Worm (Caenorhabditis elegans) whole organism, early embryonic: ENCODE measurements around the gene ztf-31.

ENCODE experiments used
- B0310.2 ChIP-seq: sonication (generic microtip); optimal IDR thresholded peaks from 2 replicates; lab custom pipeline; 2016; ENCODE audit warnings: mild to moderate bottlenecking, missing genetic modification characterization, missing compliant biosample characterization
- F13C5.2 ChIP-seq: sonication (generic microtip); optimal IDR thresholded peaks from 2 replicates; lab custom pipeline; 2017; ENCODE audit warnings: mild to moderate bottlenecking, missing genetic modification characterization, inconsistent platforms, missing compliant biosample characterization
- aly-1 ChIP-seq: sonication (generic microtip); optimal IDR thresholded peaks from 2 replicates; lab custom pipeline; 2016; ENCODE audit warnings: missing genetic modification characterization, missing compliant biosample characterization
- ama-1 ChIP-seq: fragments of 150-350 bp; optimal IDR thresholded peaks from 2 replicates; lab custom pipeline; 2014
- ceh-13 ChIP-seq: fragments of 200-800 bp; sonication (Bioruptor generic); optimal IDR thresholded peaks from 2 replicates; lab custom pipeline; 2018; ENCODE audit warnings: mild to moderate bottlenecking, missing genetic modification characterization, missing compliant biosample characterization
- ceh-36 ChIP-seq: sonication (generic microtip); optimal IDR thresholded peaks from 2 replicates; lab custom pipeline; 2016; ENCODE audit warnings: missing genetic modification characterization, inconsistent platforms, missing compliant biosample characterization
- ets-7 ChIP-seq: sonication (generic microtip); optimal IDR thresholded peaks from 2 replicates; lab custom pipeline; 2016; ENCODE audit warnings: missing genotype, missing genetic modification characterization, missing compliant biosample characterization
- flt-1 ChIP-seq: fragments of 200-800 bp; sonication (Bioruptor generic); IDR thresholded peaks from 2 replicates; pipeline ENCODE4 v1.3.6; 2022; ENCODE audit warnings: missing genetic modification characterization, missing compliant biosample characterization
- hmbx-1 ChIP-seq: sonication (generic microtip); optimal IDR thresholded peaks from 2 replicates; lab custom pipeline; 2016; ENCODE audit warnings: mild to moderate bottlenecking, missing genetic modification characterization, missing compliant biosample characterization
- hnd-1 ChIP-seq: sonication (generic microtip); optimal IDR thresholded peaks from 2 replicates; lab custom pipeline; 2016; ENCODE audit warnings: missing genetic modification characterization, missing compliant biosample characterization
- pes-1 ChIP-seq: fragments of 200-800 bp; sonication (Bioruptor generic); IDR thresholded peaks from 2 replicates; pipeline ENCODE4 v1.3.6; 2022; ENCODE audit warnings: missing genetic modification reagents, missing genetic modification characterization, missing compliant biosample characterization
- scrt-1 ChIP-seq: fragments of 200-800 bp; sonication (Bioruptor generic); IDR thresholded peaks from 2 replicates; pipeline ENCODE4 v1.3.6; 2022; ENCODE audit warnings: missing genetic modification characterization, missing compliant biosample characterization
- sea-1 ChIP-seq: fragments of 200-800 bp; sonication (Bioruptor generic); conservative IDR thresholded peaks from 2 replicates; pipeline ENCODE4 v1.3.6; 2022; ENCODE audit warnings: missing genetic modification characterization, missing compliant biosample characterization
- tbx-11 ChIP-seq: fragments of 200-800 bp; sonication (Bioruptor generic); IDR thresholded peaks from 2 replicates; pipeline ENCODE4 v1.3.6; 2022; ENCODE audit warnings: missing genetic modification characterization, missing compliant biosample characterization
- tbx-37 ChIP-seq: fragments of 200-800 bp; sonication (Bioruptor generic); conservative IDR thresholded peaks from 2 replicates; pipeline ENCODE4 v1.3.6; 2022; ENCODE audit warnings: missing genetic modification reagents, missing genetic modification characterization, missing compliant biosample characterization
- tra-4 ChIP-seq: sonication (generic microtip); optimal IDR thresholded peaks from 2 replicates; lab custom pipeline; 2017; ENCODE audit warnings: missing genetic modification characterization, missing compliant biosample characterization

The ztf-31 gene

ce11 chrIII:7287503-7287902 lies 46.3 kb downstream of the ztf-31 start, which contains the start of gene ykt-6:
ykt-6 (minus strand) TSS chrIII:7287603.
- TF ChIP-seq ceh-13 (GFP tag; lab: Kevin White, UChicago) (no peak), hnd-1 (tag; lab: Kevin White, UChicago) (no peak), flt-1 (GFP tag; lab: Robert Waterston, UW) (no peak), ceh-36 (tag; lab: Kevin White, UChicago) (no peak), scrt-1 (GFP tag; lab: Robert Waterston, UW) (no peak), aly-1 (tag; lab: Kevin White, UChicago) (no peak)

- TF ChIP-seq ets-7 (tag; lab: Kevin White, UChicago) (no peak), aly-1 (tag; lab: Kevin White, UChicago) (no peak), pes-1 (no peak), hnd-1 (tag; lab: Kevin White, UChicago) (no peak), ama-1 (no peak), hmbx-1 (no peak), B0310.2 (tag; lab: Kevin White, UChicago) (no peak), F13C5.2 (tag; lab: Kevin White, UChicago) (no peak), scrt-1 (GFP tag; lab: Robert Waterston, UW) (no peak), flt-1 (GFP tag; lab: Robert Waterston, UW) (no peak)
Measured at ce11 chrIII:7290462-7290861, 49.3 kb downstream of the ztf-31 start, which contains the start of gene algn-11. algn-11 (minus strand) TSS chrIII:7290562.

ce11 chrIII:7291216-7291615 lies 50.1 kb downstream of the ztf-31 start:
- TF ChIP-seq B0310.2 (tag; lab: Kevin White, UChicago) (no peak), hnd-1 (tag; lab: Kevin White, UChicago) (no peak), pes-1 (no peak), tra-4 (tag; lab: Kevin White, UChicago) (no peak), tbx-11 (GFP tag; lab: Robert Waterston, UW) (no peak), ets-7 (tag; lab: Kevin White, UChicago) (no peak), tbx-37 (GFP tag; lab: Robert Waterston, UW) (no peak), ceh-36 (tag; lab: Kevin White, UChicago) (no peak), sea-1 (GFP tag; lab: Robert Waterston, UW) (no peak)
